Worm (Caenorhabditis elegans) whole organism, young adult: ENCODE results near the gene math-10.
"Not testable (repeated sequence)": the region's sequence is repeated elsewhere in the genome, so short reads cannot be mapped to it uniquely, and the experiment has no call there.

Experiments
- T26A5.8 ChIP-seq: sonication (generic microtip); optimal IDR thresholded peaks from 2 replicates; lab custom pipeline; 2016; ENCODE audit warnings: missing genetic modification characterization, missing compliant biosample characterization
- nhr-120 ChIP-seq: fragments of 200-800 bp; sonication (Bioruptor generic); IDR thresholded peaks from 2 replicates; pipeline ENCODE4 v1.3.6; 2022; ENCODE audit warnings: missing genetic modification characterization, missing compliant biosample characterization
- rcor-1 ChIP-seq: fragments of 200-800 bp; sonication (Bioruptor generic); IDR thresholded peaks from 2 replicates; pipeline ENCODE4 v1.3.6; 2022; ENCODE audit warnings: missing genetic modification reagents, missing genetic modification characterization, missing compliant biosample characterization
- sdz-38 ChIP-seq: sonication (generic microtip); optimal IDR thresholded peaks from 2 replicates; lab custom pipeline; 2016; ENCODE audit warnings: missing genotype, missing genetic modification characterization, missing compliant biosample characterization
- unc-130 ChIP-seq: sonication (generic microtip); optimal IDR thresholded peaks from 2 replicates; lab custom pipeline; 2016; ENCODE audit warnings: missing genetic modification reagents, missing genetic modification characterization, missing compliant biosample characterization
- unc-62 ChIP-seq: fragments of 150-350 bp; optimal IDR thresholded peaks from 2 replicates; lab custom pipeline; 2014; ENCODE audit warnings: missing biosample characterization, missing genetic modification reagents, missing genetic modification characterization

DNA sequence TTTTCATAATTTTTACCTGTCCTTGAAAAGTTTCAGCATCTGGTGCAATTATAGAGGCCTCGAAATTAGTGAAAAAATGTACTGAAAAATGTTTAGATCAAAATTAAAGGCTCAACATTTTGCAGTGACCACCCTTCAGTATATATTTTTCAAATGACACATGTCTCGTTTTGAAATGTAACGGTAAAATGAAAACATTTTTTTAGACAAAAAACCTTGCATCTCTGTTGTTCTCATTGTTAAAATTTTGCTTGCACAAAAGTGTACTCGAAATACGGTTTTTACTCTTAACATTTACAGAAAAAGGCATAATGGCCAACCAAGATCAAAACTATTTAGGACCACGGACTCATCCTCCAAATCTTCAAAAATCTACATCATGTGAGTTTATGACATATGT, 47.0 kb upstream of the math-10 start, which contains the start of gene math-41:
- TF ChIP-seq T26A5.8 (tag; lab: Kevin White, UChicago); sdz-38 (tag; lab: Kevin White, UChicago); nhr-120 (GFP tag; lab: Robert Waterston, UW); unc-62; unc-130 (GFP tag; lab: Kevin White, UChicago); rcor-1 (GFP tag; lab: Robert Waterston, UW): not testable (repeated sequence)
